Worm (Caenorhabditis elegans) whole organism, L4 larva: ENCODE measurements around the gene K01A12.3.
A peak's percentile ranks its signal among the peaks of the same experiment; 100 is the strongest.

ENCODE experiments used
- D1046.2 ChIP-seq: fragments of 200-800 bp; sonication (Bioruptor generic); IDR thresholded peaks from 2 replicates; pipeline ENCODE4 v1.3.6; 2022; ENCODE audit warnings: missing genetic modification characterization, missing compliant biosample characterization
- F37D6.2 ChIP-seq: sonication (generic microtip); optimal IDR thresholded peaks from 2 replicates; lab custom pipeline; 2016; ENCODE audit warnings: mild to moderate bottlenecking, missing genetic modification characterization, missing compliant biosample characterization
- F44E2.7 ChIP-seq: fragments of 200-800 bp; sonication (Bioruptor generic); IDR thresholded peaks from 2 replicates; pipeline ENCODE4 v2.1.2; 2022; ENCODE audit warnings: missing genetic modification characterization, missing compliant biosample characterization
- Y105C5A.15 ChIP-seq: fragments of 200-800 bp; sonication (Bioruptor generic); IDR thresholded peaks from 2 replicates; pipeline ENCODE4 v1.3.6; 2022; ENCODE audit warnings: missing genetic modification characterization, missing compliant biosample characterization
- Y48G9A.11 ChIP-seq: fragments of 200-800 bp; sonication (Bioruptor generic); IDR thresholded peaks from 2 replicates; pipeline ENCODE4 v1.3.6; 2022; ENCODE audit warnings: missing genetic modification reagents, missing genetic modification characterization, missing compliant biosample characterization
- Y5F2A.4 ChIP-seq: fragments of 200-800 bp; sonication (Bioruptor generic); optimal IDR thresholded peaks from 2 replicates; lab custom pipeline; 2018; ENCODE audit warnings: mild to moderate bottlenecking, missing genetic modification characterization, missing compliant biosample characterization
- aha-1 ChIP-seq: fragments of 150-350 bp; peaks from one replicate; lab custom pipeline; 2014; ENCODE audit warnings: missing biosample characterization, missing genetic modification characterization
- ama-1 ChIP-seq: fragments of 150-350 bp; optimal IDR thresholded peaks from 2 replicates; lab custom pipeline; 2014; ENCODE audit warnings: inconsistent platforms, mixed read lengths
- arid-1 ChIP-seq: fragments of 200-800 bp; sonication (Bioruptor generic); conservative IDR thresholded peaks from 2 replicates; pipeline ENCODE4 v1.3.6; 2022; ENCODE audit warnings: missing genetic modification reagents, missing genetic modification characterization, missing compliant biosample characterization
- ceh-20 ChIP-seq: fragments of 200-800 bp; sonication (Bioruptor generic); IDR thresholded peaks from 2 replicates; pipeline ENCODE4 v1.3.6; 2022; ENCODE audit warnings: missing genetic modification reagents, missing genetic modification characterization, missing compliant biosample characterization
- ceh-62 ChIP-seq: sonication (generic microtip); optimal IDR thresholded peaks from 2 replicates; lab custom pipeline; 2017; ENCODE audit warnings: missing biosample characterization, missing genetic modification characterization
- daf-12 ChIP-seq: fragments of 150-350 bp; optimal IDR thresholded peaks from 2 replicates; lab custom pipeline; 2014; ENCODE audit warnings: missing biosample characterization, missing genetic modification reagents, missing genetic modification characterization
- dmd-6 ChIP-seq: fragments of 200-800 bp; sonication (Bioruptor generic); IDR thresholded peaks from 2 replicates; pipeline ENCODE4 v1.3.6; 2022; ENCODE audit warnings: missing genetic modification reagents, missing genetic modification characterization, missing compliant biosample characterization
- dmd-9 ChIP-seq: fragments of 200-800 bp; sonication (Bioruptor generic); IDR thresholded peaks from 2 replicates; pipeline ENCODE4 v1.3.6; 2022; ENCODE audit warnings: missing genetic modification reagents, missing genetic modification characterization, missing compliant biosample characterization
- egl-43 ChIP-seq: fragments of 200-800 bp; sonication (Bioruptor generic); IDR thresholded peaks from 2 replicates; pipeline ENCODE4 v1.3.6; 2022; ENCODE audit warnings: missing genetic modification reagents, missing genetic modification characterization, missing compliant biosample characterization
- lin-13 ChIP-seq: fragments of 150-350 bp; optimal IDR thresholded peaks from 2 replicates; lab custom pipeline; 2014; ENCODE audit warnings: missing biosample characterization, missing genetic modification reagents, missing genetic modification characterization
- lin-15B ChIP-seq: fragments of 150-350 bp; sonication (generic microtip); optimal IDR thresholded peaks from 3 replicates; lab custom pipeline; 2014; ENCODE audit warnings: missing biosample characterization, missing genetic modification characterization
- lir-3 ChIP-seq: sonication (generic microtip); optimal IDR thresholded peaks from 2 replicates; lab custom pipeline; 2016; ENCODE audit warnings: mild to moderate bottlenecking, missing genetic modification characterization, missing compliant biosample characterization
- lsy-2 ChIP-seq, 2 experiments: fragments of 150-350 bp in 1 of 2; sonication (generic microtip) in 1 of 2; optimal IDR thresholded peaks; 2 replicates each; lab custom pipeline; 2014 to 2017; ENCODE audit warnings: missing biosample characterization in 2 of 2, missing genetic modification characterization in 2 of 2
- madf-5 ChIP-seq, 2 experiments: fragments of 200-800 bp; sonication (Bioruptor generic); IDR thresholded peaks; 2 replicates each; pipeline ENCODE4 v1.3.6; 2022; ENCODE audit warnings: missing compliant biosample characterization in 2 of 2, missing genetic modification characterization in 2 of 2
- madf-9 ChIP-seq: fragments of 200-800 bp; sonication (Bioruptor generic); conservative IDR thresholded peaks from 2 replicates; pipeline ENCODE4 v1.3.6; 2022; ENCODE audit warnings: missing genetic modification reagents, missing genetic modification characterization, missing compliant biosample characterization
- mes-2 ChIP-seq: sonication (generic microtip); optimal IDR thresholded peaks from 2 replicates; lab custom pipeline; 2016; ENCODE audit warnings: missing genotype, mild to moderate bottlenecking, missing genetic modification characterization, missing compliant biosample characterization; ENCODE audit not compliant: poor library complexity, severe bottlenecking
- mxl-2 ChIP-seq: fragments of 200-800 bp; sonication (Bioruptor generic); conservative IDR thresholded peaks from 2 replicates; pipeline ENCODE4 v1.3.6; 2022; ENCODE audit warnings: missing genetic modification reagents, missing genetic modification characterization, missing compliant biosample characterization
- mxl-3 ChIP-seq: fragments of 200-800 bp; sonication (Bioruptor generic); optimal IDR thresholded peaks from 2 replicates; lab custom pipeline; 2018; ENCODE audit warnings: mild to moderate bottlenecking, missing genetic modification characterization, missing compliant biosample characterization
- nhr-102 ChIP-seq: sonication (generic microtip); optimal IDR thresholded peaks from 2 replicates; lab custom pipeline; 2016; ENCODE audit warnings: mild to moderate bottlenecking, missing genetic modification characterization, moderate library complexity, missing compliant biosample characterization
- nhr-11 ChIP-seq: fragments of 150-350 bp; optimal IDR thresholded peaks from 2 replicates; lab custom pipeline; 2014; ENCODE audit warnings: missing biosample characterization, missing genetic modification characterization
- nhr-237 ChIP-seq: sonication (generic microtip); optimal IDR thresholded peaks from 2 replicates; lab custom pipeline; 2017; ENCODE audit warnings: missing biosample characterization, missing genetic modification characterization
- nhr-25 ChIP-seq: sonication (generic microtip); optimal IDR thresholded peaks from 2 replicates; lab custom pipeline; 2017; ENCODE audit warnings: missing genetic modification characterization, mild to moderate bottlenecking, missing compliant biosample characterization, antibody characterized with exemption, moderate library complexity, borderline replicate concordance; ENCODE audit not compliant: insufficient read depth
- nhr-6 ChIP-seq: fragments of 150-350 bp; optimal IDR thresholded peaks from 2 replicates; lab custom pipeline; 2014; ENCODE audit warnings: missing biosample characterization, missing genetic modification characterization
- php-3 ChIP-seq: fragments of 200-800 bp; sonication (Bioruptor generic); IDR thresholded peaks from 2 replicates; pipeline ENCODE4 v1.3.6; 2022; ENCODE audit warnings: missing genetic modification reagents, missing genetic modification characterization, missing compliant biosample characterization
- pqm-1 ChIP-seq: sonication (generic microtip); optimal IDR thresholded peaks from 2 replicates; lab custom pipeline; 2017; ENCODE audit warnings: missing biosample characterization, missing genetic modification characterization
- saeg-2 ChIP-seq: fragments of 200-800 bp; sonication (Bioruptor generic); IDR thresholded peaks from 2 replicates; pipeline ENCODE4 v1.3.6; 2022; ENCODE audit warnings: missing genetic modification reagents, missing genetic modification characterization, missing compliant biosample characterization
- spr-1 ChIP-seq: sonication (generic microtip); optimal IDR thresholded peaks from 2 replicates; lab custom pipeline; 2016; ENCODE audit warnings: mild to moderate bottlenecking, missing genetic modification characterization, missing compliant biosample characterization
- tag-97 ChIP-seq: fragments of 200-800 bp; sonication (Bioruptor generic); IDR thresholded peaks from 2 replicates; pipeline ENCODE4 v1.3.6; 2022; ENCODE audit warnings: missing genetic modification characterization, missing compliant biosample characterization
- unc-39 ChIP-seq: sonication (generic microtip); optimal IDR thresholded peaks from 2 replicates; lab custom pipeline; 2017; ENCODE audit warnings: missing biosample characterization, missing genetic modification characterization
- unc-62 ChIP-seq, 3 experiments: fragments of 150-350 bp in 1 of 3; sonication (generic microtip); optimal IDR thresholded peaks in 2 of 3; peaks in 1 of 3; 1 replicate in 1 of 3; 2 replicates in 2 of 3; lab custom pipeline; 2014 to 2017; ENCODE audit warnings: missing biosample characterization in 3 of 3, missing genetic modification characterization in 3 of 3, missing genetic modification reagents in 3 of 3, missing genotype in 1 of 3
- vab-7 ChIP-seq: fragments of 200-800 bp; sonication (Bioruptor generic); IDR thresholded peaks from 2 replicates; pipeline ENCODE4 v1.3.6; 2022; ENCODE audit warnings: missing genetic modification reagents, missing genetic modification characterization, missing compliant biosample characterization
- zfp-2 ChIP-seq: sonication (generic microtip); optimal IDR thresholded peaks from 2 replicates; lab custom pipeline; 2016; ENCODE audit warnings: mild to moderate bottlenecking, missing genetic modification characterization, missing compliant biosample characterization
- zfp-3 ChIP-seq: fragments of 200-800 bp; sonication (Bioruptor generic); conservative IDR thresholded peaks from 2 replicates; pipeline ENCODE4 v1.3.6; 2022; ENCODE audit warnings: missing genetic modification reagents, missing genetic modification characterization, missing compliant biosample characterization

Gene K01A12.3

ce11 chrX:8650535-8650934 lies 25.5 kb upstream of the K01A12.3 start (continued):
- TF ChIP-seq daf-12 (tag; lab: Kevin White, UChicago) (no peak), madf-9 (GFP tag; lab: Robert Waterston, UW) (no peak), lin-15B (tag; lab: Kevin White, UChicago) (no peak), arid-1 (GFP tag; lab: Robert Waterston, UW) (peak; percentile 54), nhr-25 (no peak), tag-97 (GFP tag; lab: Robert Waterston, UW) (no peak), D1046.2 (GFP tag; lab: Robert Waterston, UW) (no peak), zfp-2 (peak; percentile 15), dmd-6 (GFP tag; lab: Robert Waterston, UW) (peak; percentile 39), php-3 (GFP tag; lab: Robert Waterston, UW) (0 out of 2 replicates have a peak, but pooled peaks have one; percentile 42), lir-3 (tag; lab: Kevin White, UChicago) (peak; percentile 66), mxl-2 (GFP tag; lab: Robert Waterston, UW) (no peak), F37D6.2 (tag; lab: Kevin White, UChicago) (no peak), unc-62 (GFP tag; optimal IDR thresholded peaks at IDR 0.05 in 1 of 2; lab: Kevin White, UChicago) (no peak), unc-62 (tag; optimal IDR thresholded peaks at IDR 0.05; lab: Kevin White, UChicago) (no peak), nhr-237 (tag; lab: Kevin White, UChicago) (no peak), ceh-20 (0 out of 2 replicates have a peak, but pooled peaks have one; percentile 37), zfp-3 (GFP tag; lab: Robert Waterston, UW) (0 out of 2 replicates have a peak, but pooled peaks have one; percentile 13), pqm-1 (tag; lab: Kevin White, UChicago) (no peak), Y48G9A.11 (GFP tag; lab: Robert Waterston, UW) (peak; percentile 65), nhr-11 (tag; lab: Kevin White, UChicago) (no peak), Y5F2A.4 (peak; percentile 10), aha-1 (tag; lab: Kevin White, UChicago) (peak; percentile 58), dmd-9 (GFP tag; lab: Robert Waterston, UW) (0 out of 2 replicates have a peak, but pooled peaks have one; percentile 10), ceh-62 (tag; lab: Kevin White, UChicago) (no peak), lin-13 (peak; percentile 9), spr-1 (tag; lab: Kevin White, UChicago) (no peak), unc-39 (no peak), nhr-102 (tag; lab: Kevin White, UChicago) (no peak), saeg-2 (GFP tag; lab: Robert Waterston, UW) (0 out of 2 replicates have a peak, but pooled peaks have one; percentile 36), madf-5 (GFP tag; IDR thresholded peaks at IDR 0.05; lab: Robert Waterston, UW) (0 out of 4 replicates have a peak, but pooled peaks of 1 of the 2 experiments have one; percentile 27), ama-1 (lab: Kevin White, UChicago) (no peak), egl-43 (GFP tag; lab: Robert Waterston, UW) (peak; percentile 89), F44E2.7 (no peak), mes-2 (tag; lab: Kevin White, UChicago) (no peak), nhr-6 (tag; lab: Kevin White, UChicago) (no peak), lsy-2 (tag; optimal IDR thresholded peaks at IDR 0.05; lab: Kevin White, UChicago) (no peak), mxl-3 (GFP tag; lab: Kevin White, UChicago) (no peak)
- TF ChIP-seq, all 104 proteins: peak for 40

ce11 chrX:8648582-8648981 lies 23.6 kb upstream of the K01A12.3 start:
- TF ChIP-seq vab-7 (0 out of 2 replicates have a peak, but pooled peaks have one; percentile 8), Y105C5A.15 (GFP tag; lab: Robert Waterston, UW) (no peak)
